Worm (Caenorhabditis elegans) whole organism, late embryonic: ENCODE measurements around the gene clec-254.
A peak's percentile ranks its signal among the peaks of the same experiment; 100 is the strongest.

Source experiments
- C08G9.2 ChIP-seq: sonication (generic microtip); optimal IDR thresholded peaks from 2 replicates; lab custom pipeline; 2016; ENCODE audit warnings: mild to moderate bottlenecking, missing genetic modification characterization, moderate library complexity, missing compliant biosample characterization
- C38D4.7 ChIP-seq: fragments of 200-800 bp; sonication (Bioruptor generic); optimal IDR thresholded peaks from 2 replicates; lab custom pipeline; 2018; ENCODE audit warnings: mild to moderate bottlenecking, missing genetic modification characterization, moderate library complexity, missing compliant biosample characterization
- F13H6.1 ChIP-seq: sonication (generic microtip); optimal IDR thresholded peaks from 2 replicates; lab custom pipeline; 2016; ENCODE audit warnings: missing genetic modification characterization, missing compliant biosample characterization
- K02D7.2 ChIP-seq: sonication (generic microtip); optimal IDR thresholded peaks from 2 replicates; lab custom pipeline; 2017; ENCODE audit warnings: mild to moderate bottlenecking, missing genetic modification characterization, missing compliant biosample characterization
- Y22D7AL.16 ChIP-seq: sonication (generic microtip); optimal IDR thresholded peaks from 2 replicates; lab custom pipeline; 2016; ENCODE audit warnings: missing genetic modification characterization, missing compliant biosample characterization
- ama-1 ChIP-seq: fragments of 150-350 bp; optimal IDR thresholded peaks from 2 replicates; lab custom pipeline; 2014
- ceh-14 ChIP-seq: sonication (generic microtip); optimal IDR thresholded peaks from 2 replicates; lab custom pipeline; 2016; ENCODE audit warnings: missing genotype, missing genetic modification characterization, missing compliant biosample characterization
- ceh-19 ChIP-seq: fragments of 200-800 bp; sonication (Bioruptor generic); optimal IDR thresholded peaks from 2 replicates; lab custom pipeline; 2018; ENCODE audit warnings: mild to moderate bottlenecking, missing genetic modification characterization, missing compliant biosample characterization
- ceh-22 ChIP-seq: sonication (generic microtip); optimal IDR thresholded peaks from 2 replicates; lab custom pipeline; 2017; ENCODE audit warnings: missing biosample characterization, missing genetic modification characterization
- ceh-24 ChIP-seq: sonication (generic microtip); optimal IDR thresholded peaks from 2 replicates; lab custom pipeline; 2016; ENCODE audit warnings: mild to moderate bottlenecking, missing genetic modification characterization, missing compliant biosample characterization
- ceh-30 ChIP-seq: fragments of 150-350 bp; optimal IDR thresholded peaks from 2 replicates; lab custom pipeline; 2014; ENCODE audit warnings: missing biosample characterization, missing genetic modification characterization
- ceh-31 ChIP-seq: sonication (generic microtip); optimal IDR thresholded peaks from 2 replicates; lab custom pipeline; 2016; ENCODE audit warnings: missing genetic modification characterization, missing compliant biosample characterization
- ceh-34 ChIP-seq: sonication (generic microtip); optimal IDR thresholded peaks from 2 replicates; lab custom pipeline; 2016; ENCODE audit warnings: mild to moderate bottlenecking, missing genetic modification characterization, missing compliant biosample characterization
- ceh-45 ChIP-seq: fragments of 200-800 bp; sonication (Bioruptor generic); IDR thresholded peaks from 2 replicates; pipeline ENCODE4 v1.3.6; 2022; ENCODE audit warnings: missing genetic modification reagents, missing genetic modification characterization, missing compliant biosample characterization
- ceh-9 ChIP-seq: sonication (generic microtip); optimal IDR thresholded peaks from 2 replicates; lab custom pipeline; 2016; ENCODE audit warnings: mild to moderate bottlenecking, missing genetic modification characterization, inconsistent platforms, missing compliant biosample characterization
- che-1 ChIP-seq: sonication (generic microtip); optimal IDR thresholded peaks from 2 replicates; lab custom pipeline; 2016; ENCODE audit warnings: mild to moderate bottlenecking, missing genetic modification characterization, missing compliant biosample characterization
- dmd-4 ChIP-seq: sonication (generic microtip); optimal IDR thresholded peaks from 2 replicates; lab custom pipeline; 2016; ENCODE audit warnings: borderline replicate concordance, missing genetic modification characterization, missing compliant biosample characterization
- dve-1 ChIP-seq: sonication (generic microtip); optimal IDR thresholded peaks from 2 replicates; lab custom pipeline; 2017; ENCODE audit warnings: antibody characterized with exemption, mild to moderate bottlenecking, missing genetic modification characterization, missing compliant biosample characterization
- elt-2 ChIP-seq: sonication (generic microtip); optimal IDR thresholded peaks from 2 replicates; lab custom pipeline; 2016; ENCODE audit warnings: missing genetic modification reagents, missing genetic modification characterization, missing compliant biosample characterization
- fax-1 ChIP-seq: sonication (generic microtip); optimal IDR thresholded peaks from 2 replicates; lab custom pipeline; 2016; ENCODE audit warnings: missing genotype, missing genetic modification characterization, missing compliant biosample characterization
- hlh-13 ChIP-seq: fragments of 200-800 bp; sonication (Bioruptor generic); optimal IDR thresholded peaks from 2 replicates; lab custom pipeline; 2018; ENCODE audit warnings: mild to moderate bottlenecking, missing genetic modification characterization, missing compliant biosample characterization
- hlh-15 ChIP-seq: sonication (generic microtip); optimal IDR thresholded peaks from 2 replicates; lab custom pipeline; 2016; ENCODE audit warnings: missing genetic modification characterization, missing compliant biosample characterization
- hlh-6 ChIP-seq: sonication (generic microtip); optimal IDR thresholded peaks from 2 replicates; lab custom pipeline; 2016; ENCODE audit warnings: missing genotype, missing genetic modification characterization, missing compliant biosample characterization
- hlh-8 ChIP-seq: sonication (generic microtip); optimal IDR thresholded peaks from 2 replicates; lab custom pipeline; 2016; ENCODE audit warnings: missing genotype, missing genetic modification characterization, missing compliant biosample characterization
- lim-6 ChIP-seq: sonication (generic microtip); optimal IDR thresholded peaks from 2 replicates; lab custom pipeline; 2016; ENCODE audit warnings: missing genetic modification characterization, missing compliant biosample characterization
- lin-11 ChIP-seq: fragments of 200-800 bp; sonication (Bioruptor generic); optimal IDR thresholded peaks from 2 replicates; lab custom pipeline; 2018; ENCODE audit warnings: mild to moderate bottlenecking, missing genetic modification characterization, missing compliant biosample characterization
- mec-3 ChIP-seq: sonication (generic microtip); optimal IDR thresholded peaks from 2 replicates; lab custom pipeline; 2016; ENCODE audit warnings: borderline replicate concordance, missing genetic modification characterization, missing compliant biosample characterization
- nhr-11 ChIP-seq: fragments of 150-350 bp; optimal IDR thresholded peaks from 2 replicates; lab custom pipeline; 2014; ENCODE audit warnings: missing biosample characterization, missing genetic modification characterization
- nhr-232 ChIP-seq: sonication (generic microtip); optimal IDR thresholded peaks from 2 replicates; lab custom pipeline; 2016; ENCODE audit warnings: missing genetic modification characterization, missing compliant biosample characterization
- npax-4 ChIP-seq: sonication (generic microtip); optimal IDR thresholded peaks from 2 replicates; lab custom pipeline; 2016; ENCODE audit warnings: missing genetic modification characterization, missing compliant biosample characterization
- pag-3 ChIP-seq: sonication (generic microtip); optimal IDR thresholded peaks from 2 replicates; lab custom pipeline; 2016; ENCODE audit warnings: missing compliant biosample characterization, missing genetic modification characterization, borderline replicate concordance
- pat-9 ChIP-seq: fragments of 200-800 bp; sonication (Bioruptor generic); optimal IDR thresholded peaks from 2 replicates; lab custom pipeline; 2018; ENCODE audit warnings: mild to moderate bottlenecking, missing genetic modification characterization, moderate library complexity, missing compliant biosample characterization
- pax-1 ChIP-seq: fragments of 150-350 bp; optimal IDR thresholded peaks from 2 replicates; lab custom pipeline; 2014; ENCODE audit warnings: missing biosample characterization, missing genetic modification characterization
- pha-4 ChIP-seq: fragments of 150-350 bp; optimal IDR thresholded peaks from 2 replicates; lab custom pipeline; 2018; ENCODE audit warnings: missing biosample characterization, missing genetic modification reagents, missing genetic modification characterization
- ref-2 ChIP-seq: sonication (generic microtip); optimal IDR thresholded peaks from 2 replicates; lab custom pipeline; 2016; ENCODE audit warnings: missing genetic modification characterization, missing compliant biosample characterization
- sdc-2 ChIP-seq: sonication (generic microtip); optimal IDR thresholded peaks from 2 replicates; lab custom pipeline; 2016; ENCODE audit warnings: missing genotype, missing genetic modification characterization, missing compliant biosample characterization
- syd-9 ChIP-seq: sonication (generic microtip); optimal IDR thresholded peaks from 2 replicates; lab custom pipeline; 2016; ENCODE audit warnings: mild to moderate bottlenecking, missing genetic modification characterization, moderate library complexity, missing compliant biosample characterization
- tbx-2 ChIP-seq: sonication (generic microtip); optimal IDR thresholded peaks from 2 replicates; lab custom pipeline; 2016; ENCODE audit warnings: missing genetic modification characterization, missing compliant biosample characterization
- tbx-7 ChIP-seq: sonication (generic microtip); optimal IDR thresholded peaks from 2 replicates; lab custom pipeline; 2016; ENCODE audit warnings: missing genotype, missing genetic modification characterization, missing compliant biosample characterization
- unc-42 ChIP-seq: sonication (generic microtip); optimal IDR thresholded peaks from 2 replicates; lab custom pipeline; 2016; ENCODE audit warnings: missing genotype, missing genetic modification characterization, missing compliant biosample characterization
- unc-55 ChIP-seq: sonication (generic microtip); optimal IDR thresholded peaks from 2 replicates; lab custom pipeline; 2017; ENCODE audit warnings: missing biosample characterization, missing genetic modification reagents, missing genetic modification characterization
- unc-86 ChIP-seq: sonication (generic microtip); optimal IDR thresholded peaks from 2 replicates; lab custom pipeline; 2016; ENCODE audit warnings: missing genetic modification characterization, missing compliant biosample characterization
- zip-5 ChIP-seq: sonication (generic microtip); optimal IDR thresholded peaks from 2 replicates; lab custom pipeline; 2016; ENCODE audit warnings: missing genetic modification characterization, missing compliant biosample characterization
- ztf-16 ChIP-seq: sonication (generic microtip); optimal IDR thresholded peaks from 2 replicates; lab custom pipeline; 2017; ENCODE audit warnings: missing genetic modification characterization, missing compliant biosample characterization

The clec-254 gene

ce11 chrV:18729324-18729924, 24.8 kb downstream of the clec-254 start, which contains the start of gene asp-19:
asp-19 (minus strand) TSS chrV:18729374.
- TF ChIP-seq ref-2 (tag; lab: Kevin White, UChicago) (no peak), hlh-8 (tag; lab: Kevin White, UChicago) (no peak), hlh-13 (GFP tag; lab: Kevin White, UChicago) (no peak), hlh-6 (tag; lab: Kevin White, UChicago) (no peak), ceh-22 (tag; lab: Kevin White, UChicago) (no peak), hlh-15 (no peak), unc-55 (no peak), K02D7.2 (tag; lab: Kevin White, UChicago) (no peak), dmd-4 (tag; lab: Kevin White, UChicago) (no peak)

ce11 chrV:18725858-18726257, 28.4 kb downstream of the clec-254 start:
- TF ChIP-seq ama-1 (lab: Kevin White, UChicago) (no peak), syd-9 (tag; lab: Kevin White, UChicago) (no peak), unc-42 (tag; lab: Kevin White, UChicago) (peak; percentile 72)

- TF ChIP-seq lim-6 (no peak), ceh-30 (tag; lab: Kevin White, UChicago) (no peak), tbx-7 (tag; lab: Kevin White, UChicago) (no peak), hlh-13 (GFP tag; lab: Kevin White, UChicago) (no peak), ceh-9 (tag; lab: Kevin White, UChicago) (no peak), ceh-14 (tag; lab: Kevin White, UChicago) (no peak), ztf-16 (tag; lab: Kevin White, UChicago) (no peak), pha-4 (tag; lab: Kevin White, UChicago) (no peak), Y22D7AL.16 (tag; lab: Kevin White, UChicago) (no peak), unc-86 (tag; lab: Kevin White, UChicago) (no peak), zip-5 (no peak), dmd-4 (tag; lab: Kevin White, UChicago) (no peak), ama-1 (lab: Kevin White, UChicago) (no peak), ceh-22 (tag; lab: Kevin White, UChicago) (no peak), sdc-2 (tag; lab: Kevin White, UChicago) (no peak)
These were observed 30.2 kb downstream of the clec-254 start for ce11 chrV:18724076-18724475.

DNA sequence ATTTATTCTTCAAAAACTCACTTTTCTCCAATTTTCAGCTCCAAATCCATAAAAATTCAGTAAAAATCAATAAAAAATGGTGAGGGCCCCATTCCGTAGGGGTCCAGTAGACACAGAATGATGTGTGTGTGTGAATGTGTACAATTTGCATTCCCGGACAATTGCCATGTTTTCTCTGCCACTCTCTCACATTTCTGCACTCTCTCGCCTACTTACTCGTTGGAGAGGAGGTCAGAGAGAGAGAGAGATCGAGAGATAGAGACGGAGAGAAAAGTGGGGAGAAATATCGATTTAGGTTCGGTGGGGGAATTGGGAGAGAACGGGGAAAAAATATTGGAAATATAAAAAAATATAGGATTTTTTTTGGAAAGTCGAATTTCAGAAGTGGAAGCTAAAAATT, 30.6 kb downstream of the clec-254 start:
- no peak for TF ChIP-seq nhr-11
- TF ChIP-seq ceh-30 (tag; lab: Kevin White, UChicago), result peak; percentile 92
- TF ChIP-seq pat-9 (tag; lab: Kevin White, UChicago), result peak; percentile 49
- TF ChIP-seq npax-4 (tag; lab: Kevin White, UChicago), result no peak
- TF ChIP-seq dve-1 (tag; lab: Kevin White, UChicago), result peak; percentile 52
- TF ChIP-seq K02D7.2 (tag; lab: Kevin White, UChicago), result no peak
- TF ChIP-seq ceh-14 (tag; lab: Kevin White, UChicago), result peak; percentile 76
- TF ChIP-seq ceh-31 (tag; lab: Kevin White, UChicago), result peak; percentile 97
- TF ChIP-seq ceh-19 (GFP tag; lab: Kevin White, UChicago), result peak; percentile 85
- TF ChIP-seq lin-11 (tag; lab: Kevin White, UChicago), result no peak
- peak; percentile 9 for TF ChIP-seq ceh-22 (tag; lab: Kevin White, UChicago)
- TF ChIP-seq F13H6.1 (tag; lab: Kevin White, UChicago), result peak; percentile 58
- TF ChIP-seq C08G9.2, result peak; percentile 49
- peak; percentile 56 for TF ChIP-seq lim-6
- TF ChIP-seq pag-3 (tag; lab: Kevin White, UChicago), result no peak
- TF ChIP-seq unc-42 (tag; lab: Kevin White, UChicago), result peak; percentile 85
- no peak for TF ChIP-seq fax-1 (tag; lab: Kevin White, UChicago)
- TF ChIP-seq pax-1 (tag; lab: Kevin White, UChicago), result peak; percentile 70
- TF ChIP-seq nhr-232 (tag; lab: Kevin White, UChicago), result no peak
- TF ChIP-seq sdc-2 (tag; lab: Kevin White, UChicago), result peak; percentile 61
- no peak for TF ChIP-seq hlh-15
- TF ChIP-seq pha-4 (tag; lab: Kevin White, UChicago), result no peak
- TF ChIP-seq hlh-8 (tag; lab: Kevin White, UChicago), result no peak
- TF ChIP-seq ceh-34 (tag; lab: Kevin White, UChicago), result peak; percentile 50
- no peak for TF ChIP-seq tbx-7 (tag; lab: Kevin White, UChicago)
- TF ChIP-seq ceh-45 (GFP tag; lab: Robert Waterston, UW), result no peak
- TF ChIP-seq C38D4.7 (GFP tag; lab: Kevin White, UChicago), result no peak
- TF ChIP-seq elt-2 (tag; lab: Kevin White, UChicago), result peak; percentile 14
- TF ChIP-seq hlh-6 (tag; lab: Kevin White, UChicago), result no peak
- peak; percentile 29 for TF ChIP-seq syd-9 (tag; lab: Kevin White, UChicago)
- TF ChIP-seq ceh-24, result no peak
- TF ChIP-seq zip-5, result no peak
- no peak for TF ChIP-seq che-1 (tag; lab: Kevin White, UChicago)
- TF ChIP-seq mec-3, result no peak
- peak; percentile 90 for TF ChIP-seq tbx-2 (tag; lab: Kevin White, UChicago)
